Fruit fly (Drosophila melanogaster) whole organism, wandering third instar larva: Measurements from ENCODE around the gene CG13898.
A peak's percentile ranks its signal among the peaks of the same experiment; 100 is the strongest.

Source experiments
- Abd-B ChIP-seq: fragments of >200 bp; optimal IDR thresholded peaks from 2 replicates; lab custom pipeline; 2017; ENCODE audit warnings: missing biosample characterization, missing genetic modification characterization
- CG32264 ChIP-seq: fragments of 200-800 bp; sonication (Bioruptor generic); optimal IDR thresholded peaks from 2 replicates; lab custom pipeline; 2016; ENCODE audit warnings: missing biosample characterization, missing genetic modification characterization
- CG9705 ChIP-seq: fragments of 200-800 bp; sonication (Bioruptor generic); optimal IDR thresholded peaks from 2 replicates; lab custom pipeline; 2018; ENCODE audit warnings: missing biosample characterization, mild to moderate bottlenecking, missing genetic modification characterization
- CrebA ChIP-seq: fragments of 200-800 bp; sonication (Bioruptor generic); optimal IDR thresholded peaks from 2 replicates; lab custom pipeline; 2016; ENCODE audit warnings: missing biosample characterization, mild to moderate bottlenecking, missing genetic modification characterization, borderline replicate concordance
- Dfd ChIP-seq: fragments of >200 bp; optimal IDR thresholded peaks from 2 replicates; lab custom pipeline; 2017; ENCODE audit warnings: missing biosample characterization, missing genetic modification characterization
- Dif ChIP-seq: fragments of 200-275, 200-300 bp; sonication (Bioruptor generic); optimal IDR thresholded peaks from 2 replicates; lab custom pipeline; 2018; ENCODE audit warnings: missing biosample characterization, missing genetic modification characterization; ENCODE audit not compliant: partially characterized antibody
- GATAd ChIP-seq: sonication (Bioruptor generic); optimal IDR thresholded peaks from 2 replicates; lab custom pipeline; 2016; ENCODE audit warnings: missing biosample characterization, missing genetic modification characterization
- HLH106 ChIP-seq: fragments of 200-800 bp; optimal IDR thresholded peaks from 3 replicates; lab custom pipeline; 2019; ENCODE audit warnings: missing biosample characterization, mild to moderate bottlenecking, missing genetic modification characterization, moderate library complexity
- Hnf4 ChIP-seq: fragments of 200-800 bp; sonication (Bioruptor generic); optimal IDR thresholded peaks from 2 replicates; lab custom pipeline; 2016; ENCODE audit warnings: missing biosample characterization, mild to moderate bottlenecking, missing genetic modification characterization
- Hr78 ChIP-seq: fragments of >200 bp; optimal IDR thresholded peaks from 2 replicates; lab custom pipeline; 2017; ENCODE audit warnings: missing biosample characterization, missing genetic modification characterization
- Hr83 ChIP-seq: fragments of 200-300 bp; sonication (Bioruptor generic); optimal IDR thresholded peaks from 2 replicates; lab custom pipeline; 2016; ENCODE audit warnings: missing biosample characterization, mild to moderate bottlenecking, missing genetic modification characterization, moderate library complexity; ENCODE audit not compliant: poor library complexity, severe bottlenecking
- Jra ChIP-seq: sonication (Bioruptor generic); optimal IDR thresholded peaks from 2 replicates; lab custom pipeline; 2016; ENCODE audit warnings: missing biosample characterization, missing genetic modification characterization
- Mio ChIP-seq: sonication (Bioruptor generic); optimal IDR thresholded peaks from 2 replicates; lab custom pipeline; 2016; ENCODE audit warnings: missing biosample characterization, missing genetic modification characterization
- Myc ChIP-seq: fragments of >200 bp; optimal IDR thresholded peaks from 2 replicates; lab custom pipeline; 2017
- N ChIP-seq: fragments of >200 bp; optimal IDR thresholded peaks from 2 replicates; lab custom pipeline; 2018; ENCODE audit warnings: missing biosample characterization, missing external identifiers, missing genetic modification characterization
- OdsH ChIP-seq: fragments of 200-800 bp; sonication (Bioruptor generic); optimal IDR thresholded peaks from 2 replicates; lab custom pipeline; 2016; ENCODE audit warnings: missing biosample characterization, mild to moderate bottlenecking, missing genetic modification characterization
- Rel ChIP-seq, 2 experiments: fragments of 200-800 bp; sonication (Bioruptor generic) in 1 of 2; optimal IDR thresholded peaks; 2 replicates in 1 of 2; 3 replicates in 1 of 2; lab custom pipeline; 2016 to 2019; ENCODE audit warnings: mild to moderate bottlenecking in 2 of 2, missing biosample characterization in 2 of 2, missing genetic modification characterization in 2 of 2, moderate library complexity in 1 of 2
- Sp1 ChIP-seq: fragments of 200-800 bp; sonication (Bioruptor generic); optimal IDR thresholded peaks from 3 replicates; lab custom pipeline; 2019; ENCODE audit warnings: missing biosample characterization, mild to moderate bottlenecking, missing genetic modification characterization, moderate library complexity
- Vsx2 ChIP-seq: fragments of 200-300, 225-300 bp; sonication (Bioruptor generic); optimal IDR thresholded peaks from 2 replicates; lab custom pipeline; 2018; ENCODE audit warnings: missing biosample characterization, missing genetic modification characterization; ENCODE audit not compliant: partially characterized antibody
- br ChIP-seq: fragments of 200-800 bp; sonication (Bioruptor generic); optimal IDR thresholded peaks from 2 replicates; lab custom pipeline; 2016; ENCODE audit warnings: missing biosample characterization, missing genetic modification characterization
- brk ChIP-seq: fragments of 200-800 bp; sonication (Bioruptor generic); optimal IDR thresholded peaks from 2 replicates; lab custom pipeline; 2016; ENCODE audit warnings: missing biosample characterization, mild to moderate bottlenecking, missing genetic modification characterization
- dl ChIP-seq, 2 experiments: fragments of 175-275, 200-275 bp in 1 of 2; fragments of 200-275 bp in 1 of 2; sonication (Bioruptor generic); optimal IDR thresholded peaks; lab custom pipeline; 2018; ENCODE audit warnings: mild to moderate bottlenecking in 2 of 2, missing biosample characterization in 2 of 2, missing genetic modification characterization in 2 of 2, moderate library complexity in 2 of 2; ENCODE audit not compliant: partially characterized antibody in 2 of 2, insufficient read depth in 1 of 2
- dmrt93B ChIP-seq: fragments of 200-800 bp; sonication (Bioruptor generic); optimal IDR thresholded peaks from 2 replicates; lab custom pipeline; 2018; ENCODE audit warnings: missing biosample characterization, mild to moderate bottlenecking, missing genetic modification characterization
- dsf ChIP-seq: sonication (Bioruptor generic); optimal IDR thresholded peaks from 2 replicates; lab custom pipeline; 2016; ENCODE audit warnings: missing biosample characterization, missing genetic modification characterization, borderline replicate concordance
- ey ChIP-seq: fragments of 200-800 bp; sonication (Bioruptor generic); optimal IDR thresholded peaks from 2 replicates; lab custom pipeline; 2016; ENCODE audit warnings: missing biosample characterization, missing genetic modification characterization
- foxo ChIP-seq, 2 experiments: fragments of 200-800 bp; sonication (Bioruptor generic); optimal IDR thresholded peaks; 2 replicates in 1 of 2; 3 replicates in 1 of 2; lab custom pipeline; 2016 to 2017; ENCODE audit warnings: missing biosample characterization in 2 of 2, missing genetic modification characterization in 2 of 2
- fru ChIP-seq: fragments of 200-800 bp; sonication (Bioruptor generic); optimal IDR thresholded peaks from 3 replicates; lab custom pipeline; 2016; ENCODE audit warnings: missing biosample characterization, mild to moderate bottlenecking, missing genetic modification characterization
- h ChIP-seq: fragments of 200-800 bp; sonication (Bioruptor generic); optimal IDR thresholded peaks from 3 replicates; lab custom pipeline; 2016; ENCODE audit warnings: missing biosample characterization, mild to moderate bottlenecking, missing genetic modification characterization
- jim ChIP-seq: fragments of 175-275, 200-325 bp; sonication (Bioruptor generic); optimal IDR thresholded peaks from 2 replicates; lab custom pipeline; 2016; ENCODE audit warnings: missing biosample characterization, mild to moderate bottlenecking, missing genetic modification characterization
- lola ChIP-seq: fragments of >200 bp; optimal IDR thresholded peaks from 2 replicates; lab custom pipeline; 2017; ENCODE audit warnings: missing biosample characterization, missing genetic modification characterization
- pan ChIP-seq: fragments of >200 bp; optimal IDR thresholded peaks from 2 replicates; lab custom pipeline; 2017
- psq ChIP-seq: fragments of 200-800 bp; sonication (Bioruptor generic); optimal IDR thresholded peaks from 3 replicates; lab custom pipeline; 2017; ENCODE audit warnings: missing biosample characterization, mild to moderate bottlenecking, missing genetic modification characterization, moderate library complexity
- rgr ChIP-seq: fragments of 200-800 bp; sonication (Bioruptor generic); optimal IDR thresholded peaks from 3 replicates; lab custom pipeline; 2016; ENCODE audit warnings: missing biosample characterization, mild to moderate bottlenecking, missing genetic modification characterization
- sage ChIP-seq: fragments of 200-800 bp; sonication (Bioruptor generic); optimal IDR thresholded peaks from 2 replicates; lab custom pipeline; 2016; ENCODE audit warnings: missing biosample characterization, mild to moderate bottlenecking, missing genetic modification characterization
- sv ChIP-seq: fragments of 200-800 bp; sonication (Bioruptor generic); optimal IDR thresholded peaks from 3 replicates; lab custom pipeline; 2016; ENCODE audit warnings: missing biosample characterization, missing genetic modification characterization
- tai ChIP-seq: sonication (Bioruptor generic); optimal IDR thresholded peaks from 2 replicates; lab custom pipeline; 2016; ENCODE audit warnings: missing biosample characterization, missing genetic modification characterization
- usp ChIP-seq: fragments of >200 bp; optimal IDR thresholded peaks from 2 replicates; lab custom pipeline; 2017; ENCODE audit warnings: missing biosample characterization, missing genetic modification characterization
- woc ChIP-seq: sonication (Bioruptor generic); optimal IDR thresholded peaks from 2 replicates; lab custom pipeline; 2016; ENCODE audit warnings: missing biosample characterization, mild to moderate bottlenecking, missing genetic modification characterization

CG13898 gene

DNA sequence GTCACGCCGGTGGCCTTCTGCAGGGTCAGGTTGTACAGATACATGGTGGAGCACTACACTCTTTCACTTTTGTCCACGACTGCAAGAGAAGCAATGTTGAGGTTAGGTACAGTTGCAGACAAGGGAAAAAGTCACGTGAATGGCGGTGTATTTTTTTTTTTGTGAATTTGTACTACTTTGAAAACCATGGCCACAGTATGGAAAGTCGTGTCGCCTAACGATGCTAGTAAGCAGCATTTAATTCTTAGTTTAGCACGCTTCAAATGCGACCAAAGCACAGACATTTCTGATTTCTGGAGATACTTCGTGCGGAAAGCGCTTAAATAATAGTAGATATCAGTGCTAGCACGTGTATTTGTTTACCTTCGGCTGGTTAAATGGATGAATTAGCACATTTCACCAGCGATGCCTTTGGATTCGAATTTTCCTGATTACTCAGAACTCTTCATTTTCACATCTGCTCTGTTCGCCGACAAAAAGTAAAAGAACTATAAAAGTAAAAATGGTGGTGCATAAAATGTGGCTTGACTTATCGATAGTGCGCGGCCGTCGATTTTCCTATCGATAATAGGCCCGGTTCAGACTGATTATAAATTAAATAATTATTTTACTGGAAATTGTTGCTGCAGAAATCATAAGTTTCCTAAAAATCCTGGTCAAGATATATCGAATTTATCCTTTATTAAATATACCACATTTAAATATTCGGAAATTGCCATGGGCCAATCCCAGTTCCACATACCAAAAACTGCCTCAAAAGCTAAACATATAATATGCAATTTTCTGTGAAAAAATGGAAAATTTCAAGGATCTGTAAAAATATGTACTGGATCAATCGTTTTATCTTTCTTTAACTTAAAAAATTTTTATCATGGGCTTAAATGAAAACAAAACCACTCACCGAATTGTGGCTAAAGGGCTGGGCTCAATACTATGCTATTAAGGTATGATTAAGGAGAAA is 29.3 kb upstream of the CG13898 start, which contains the start of gene Sf3b3 (continued):
- no peak for TF ChIP-seq dmrt93B

dm6 chr3L:824444-824843 is 20.6 kb upstream of the CG13898 start:
- TF ChIP-seq lola (no peak), psq (peak; percentile 22), fru (peak; percentile 28), woc (GFP tag; lab: Kevin White, UChicago) (peak; percentile 33), N (no peak), Hr83 (GFP tag; lab: Kevin White, UChicago) (no peak), Rel (GFP tag; optimal IDR thresholded peaks at IDR 0.05; lab: Kevin White, UChicago) (no peak), Rel (tag; optimal IDR thresholded peaks at IDR 0.05; lab: Kevin White, UChicago) (peak; percentile 1), Hr78 (GFP tag; lab: Kevin White, UChicago) (no peak), dmrt93B (peak; percentile 3), Dfd (GFP tag; lab: Kevin White, UChicago) (no peak), ey (GFP tag; lab: Kevin White, UChicago) (peak; percentile 71), jim (GFP tag; lab: Kevin White, UChicago) (no peak), foxo (GFP tag; optimal IDR thresholded peaks at IDR 0.05; lab: Kevin White, UChicago) (peak in 1 of 2 experiments; percentile 39), br (peak; percentile 54), Sp1 (peak; percentile 68), Dif (no peak), h (GFP tag; lab: Kevin White, UChicago) (peak; percentile 60), HLH106 (peak; percentile 62), rgr (GFP tag; lab: Kevin White, UChicago) (peak; percentile 39), OdsH (GFP tag; lab: Kevin White, UChicago) (peak; percentile 48), CG32264 (GFP tag; lab: Kevin White, UChicago) (no peak), GATAd (GFP tag; lab: Kevin White, UChicago) (no peak)
- TF ChIP-seq, all 38 proteins: peak for 13

DNA sequence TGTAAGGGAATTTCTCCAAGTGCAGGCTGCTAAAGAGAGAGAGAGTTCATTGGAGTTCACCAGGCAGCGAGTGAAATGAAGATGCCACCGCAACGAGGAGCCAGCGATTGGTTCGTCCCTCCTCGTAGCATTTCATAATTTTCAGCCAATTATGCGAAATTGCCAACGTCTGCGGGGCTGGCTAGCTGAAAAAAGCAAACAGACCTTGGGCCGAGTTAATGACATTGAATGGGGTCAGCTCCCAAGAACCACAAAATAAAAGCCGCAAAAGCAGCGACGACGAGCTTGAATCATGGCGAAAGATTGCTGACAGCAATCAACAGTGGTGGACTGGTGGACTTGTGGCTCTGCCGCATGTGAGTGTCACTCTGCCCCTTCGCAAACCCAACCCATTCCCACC is 19.7 kb upstream of the CG13898 start:
- TF ChIP-seq ey (GFP tag; lab: Kevin White, UChicago): peak; percentile 2
- no peak for TF ChIP-seq Sp1

- TF ChIP-seq Myc (no peak), sage (GFP tag; lab: Kevin White, UChicago) (no peak), dl (GFP tag; optimal IDR thresholded peaks at IDR 0.05; lab: Kevin White, UChicago; ENCODE audit: insufficient read depth in 1 of 2, partially characterized antibody in 2 of 2) (no peak), Hr83 (GFP tag; lab: Kevin White, UChicago) (no peak), rgr (GFP tag; lab: Kevin White, UChicago) (peak; percentile 60), br (peak; percentile 64), dmrt93B (peak; percentile 32), Sp1 (peak; percentile 60), tai (no peak), Hr78 (GFP tag; lab: Kevin White, UChicago) (no peak), Abd-B (no peak), woc (GFP tag; lab: Kevin White, UChicago) (peak; percentile 20), lola (no peak), ey (GFP tag; lab: Kevin White, UChicago) (peak; percentile 72), Jra (GFP tag; lab: Kevin White, UChicago) (no peak), Dfd (GFP tag; lab: Kevin White, UChicago) (no peak), Hnf4 (GFP tag; lab: Kevin White, UChicago) (peak; percentile 58), CG32264 (GFP tag; lab: Kevin White, UChicago) (no peak), Mio (GFP tag; lab: Kevin White, UChicago) (no peak), Vsx2 (no peak), sv (GFP tag; lab: Kevin White, UChicago) (no peak), pan (no peak), GATAd (GFP tag; lab: Kevin White, UChicago) (no peak), OdsH (GFP tag; lab: Kevin White, UChicago) (peak; percentile 41), CG9705 (GFP tag; lab: Kevin White, UChicago) (no peak), usp (GFP tag; lab: Kevin White, UChicago) (no peak), N (no peak), h (GFP tag; lab: Kevin White, UChicago) (peak; percentile 55), Rel (GFP tag; optimal IDR thresholded peaks at IDR 0.05; lab: Kevin White, UChicago) (no peak), Rel (tag; optimal IDR thresholded peaks at IDR 0.05; lab: Kevin White, UChicago) (peak; percentile 4), dsf (GFP tag; lab: Kevin White, UChicago) (no peak), Dif (no peak), psq (peak; percentile 26), fru (peak; percentile 72), foxo (GFP tag; optimal IDR thresholded peaks at IDR 0.05; lab: Kevin White, UChicago) (peak in 1 of 2 experiments; percentile 56), CrebA (no peak), HLH106 (peak; percentile 69), jim (GFP tag; lab: Kevin White, UChicago) (no peak), brk (no peak)
- TF ChIP-seq, all 38 proteins: peak for 14
These were observed 18.8 kb upstream of the CG13898 start for dm6 chr3L:822619-823018.
